Fruit fly (Drosophila melanogaster): Measurements from ENCODE around the gene Fit1.

Gene Fit1

DNA sequence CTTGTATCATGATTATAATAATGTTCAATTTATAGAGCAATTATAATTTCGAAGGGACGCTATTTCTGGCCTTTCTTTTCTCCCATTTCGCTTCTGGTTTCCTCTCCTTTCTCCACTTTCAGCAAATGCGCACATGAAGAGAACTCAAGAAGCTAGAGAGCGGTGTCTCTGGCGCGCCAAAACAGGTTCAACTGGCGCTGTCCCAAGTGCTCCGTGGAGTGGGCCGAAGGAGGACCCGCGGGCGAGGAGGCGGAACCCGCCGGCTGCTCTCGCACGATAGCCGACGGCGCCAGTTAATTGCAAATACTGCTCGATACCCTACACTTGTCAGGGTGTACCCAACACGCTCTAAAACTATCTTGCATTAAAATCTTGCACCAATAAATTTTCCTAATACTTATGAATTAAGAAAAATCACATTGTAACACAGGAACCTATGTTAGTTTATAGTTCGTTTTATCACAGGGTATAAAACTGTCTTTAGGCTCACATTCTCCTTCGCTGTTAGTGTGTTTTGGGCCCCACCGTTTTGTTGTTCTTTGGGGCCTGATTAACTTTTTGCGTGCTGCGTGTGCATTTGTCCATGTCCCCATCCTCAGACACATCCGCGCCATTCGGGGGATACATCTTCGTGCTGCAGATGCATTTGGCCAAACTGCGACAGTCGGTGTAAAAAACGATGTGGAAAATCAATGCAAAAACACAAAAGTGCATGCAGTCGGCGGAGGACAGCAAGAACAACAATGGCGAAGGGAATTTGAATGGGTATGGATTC lies 33.0 kb upstream of the Fit1 start (continued):
- TF ChIP-seq otp (GFP tag; IDR thresholded peaks at IDR 0.05): peak; percentile 93
- TF ChIP-seq CG2120 (GFP tag; optimal IDR thresholded peaks at IDR 0.05): peak; percentile 95
- TF ChIP-seq seq (GFP tag; IDR thresholded peaks at IDR 0.05): peak; percentile 90
- TF ChIP-seq CG31365 (tag; optimal IDR thresholded peaks at IDR 0.05): peak; percentile 65
- TF ChIP-seq rib (GFP tag; IDR thresholded peaks at IDR 0.05): peak; percentile 81
- no peak for TF ChIP-seq kni (GFP tag; optimal IDR thresholded peaks at IDR 0.05)
- TF ChIP-seq CG4730 (GFP tag; IDR thresholded peaks at IDR 0.05): peak; percentile 90
- peak; percentile 81 for TF ChIP-seq CG8924 (tag; optimal IDR thresholded peaks at IDR 0.05)
- peak; percentile 84 for TF ChIP-seq Poxn (GFP tag; IDR thresholded peaks at IDR 0.05)
- TF ChIP-seq eve (GFP tag; optimal IDR thresholded peaks at IDR 0.05): peak in 1 of 2 experiments; percentile 36
- TF ChIP-seq trem (tag; optimal IDR thresholded peaks at IDR 0.05): peak; percentile 13
- peak; percentile 92 for TF ChIP-seq CG3847 (GFP tag; IDR thresholded peaks at IDR 0.05)
- peak; percentile 83 to 88 for TF ChIP-seq Pdp1 (GFP tag; optimal IDR thresholded peaks at IDR 0.05)
- peak; percentile 90 for TF ChIP-seq Mrtf (GFP tag; IDR thresholded peaks at IDR 0.05)
- TF ChIP-seq CG2889 (GFP tag; IDR thresholded peaks at IDR 0.05): peak; percentile 88
- TF ChIP-seq zfh2 (GFP tag; optimal IDR thresholded peaks at IDR 0.05): peak; percentile 94
- peak; percentile 87 for TF ChIP-seq H15 (GFP tag; IDR thresholded peaks at IDR 0.05)
- TF ChIP-seq Ssrp (tag; optimal IDR thresholded peaks at IDR 0.05): peak; percentile 83
- no peak for TF ChIP-seq Doc3 (GFP tag; IDR thresholded peaks at IDR 0.05; ENCODE audit: partially characterized antibody)
- TF ChIP-seq CG11398 (GFP tag; optimal IDR thresholded peaks at IDR 0.05): peak; percentile 81
- peak; percentile 87 for TF ChIP-seq HLH54F (GFP tag; optimal IDR thresholded peaks at IDR 0.05)
- TF ChIP-seq CG1602 (GFP tag; optimal IDR thresholded peaks at IDR 0.05): peak; percentile 72
- TF ChIP-seq CG31224 (GFP tag; IDR thresholded peaks at IDR 0.05): peak; percentile 74
- TF ChIP-seq Med (GFP tag): peak; percentile 99
- TF ChIP-seq CG6272 (GFP tag; IDR thresholded peaks at IDR 0.05): peak; percentile 78
- peak; percentile 81 for TF ChIP-seq ssp (GFP tag; IDR thresholded peaks at IDR 0.05)
- TF ChIP-seq dpn (GFP tag; optimal IDR thresholded peaks at IDR 0.05): peak; percentile 83 to 89
- TF ChIP-seq eyg (GFP tag; optimal IDR thresholded peaks at IDR 0.05): peak; percentile 73
- peak; percentile 63 for TF ChIP-seq Vsx1 (GFP tag; optimal IDR thresholded peaks at IDR 0.05)
- TF ChIP-seq CG14441 (GFP tag; IDR thresholded peaks at IDR 0.05): peak; percentile 90
- no peak for TF ChIP-seq Dfd (GFP tag; optimal IDR thresholded peaks at IDR 0.05)
- peak; percentile 92 for TF ChIP-seq Gug (GFP tag; IDR thresholded peaks at IDR 0.05)
- TF ChIP-seq maf-S (GFP tag; optimal IDR thresholded peaks at IDR 0.05): peak; percentile 86
- peak; percentile 81 for TF ChIP-seq CG30431 (GFP tag; optimal IDR thresholded peaks at IDR 0.05)
- no peak for TF ChIP-seq CG17186 (GFP tag; optimal IDR thresholded peaks at IDR 0.05)
- TF ChIP-seq Nf-YC (tag; optimal IDR thresholded peaks at IDR 0.05): no peak
- TF ChIP-seq CG1233 (GFP tag; optimal IDR thresholded peaks at IDR 0.05): peak; percentile 69
- TF ChIP-seq CG1792 (GFP tag; optimal IDR thresholded peaks at IDR 0.05): peak; percentile 86
- TF ChIP-seq YL-1 (GFP tag; optimal IDR thresholded peaks at IDR 0.05): no peak
- TF ChIP-seq fru (optimal IDR thresholded peaks at IDR 0.05): no peak
- TF ChIP-seq ac (GFP tag; optimal IDR thresholded peaks at IDR 0.05): peak; percentile 4
- peak; percentile 72 for TF ChIP-seq CG1647 (GFP tag; optimal IDR thresholded peaks at IDR 0.05)
- TF ChIP-seq CG9437 (GFP tag; optimal IDR thresholded peaks at IDR 0.05): peak; percentile 72
- TF ChIP-seq da (GFP tag; optimal IDR thresholded peaks at IDR 0.05): peak; percentile 68
- TF ChIP-seq Fer3 (tag; optimal IDR thresholded peaks at IDR 0.05): peak; percentile 91
- TF ChIP-seq BtbVII (GFP tag; optimal IDR thresholded peaks at IDR 0.05): peak; percentile 77
- TF ChIP-seq CG1832 (GFP tag; optimal IDR thresholded peaks at IDR 0.05): no peak
- TF ChIP-seq Hand (GFP tag; optimal IDR thresholded peaks at IDR 0.05): peak; percentile 58
- TF ChIP-seq gsb-n (tag; optimal IDR thresholded peaks at IDR 0.05): peak; percentile 71
- peak; percentile 66 for TF ChIP-seq NK7.1 (GFP tag; optimal IDR thresholded peaks at IDR 0.05)
- TF ChIP-seq CG11696 (GFP tag; IDR thresholded peaks at IDR 0.05): peak; percentile 71
